Fruit fly (Drosophila melanogaster): Measurements from ENCODE around the gene CG14292.

CG14292 gene

DNA sequence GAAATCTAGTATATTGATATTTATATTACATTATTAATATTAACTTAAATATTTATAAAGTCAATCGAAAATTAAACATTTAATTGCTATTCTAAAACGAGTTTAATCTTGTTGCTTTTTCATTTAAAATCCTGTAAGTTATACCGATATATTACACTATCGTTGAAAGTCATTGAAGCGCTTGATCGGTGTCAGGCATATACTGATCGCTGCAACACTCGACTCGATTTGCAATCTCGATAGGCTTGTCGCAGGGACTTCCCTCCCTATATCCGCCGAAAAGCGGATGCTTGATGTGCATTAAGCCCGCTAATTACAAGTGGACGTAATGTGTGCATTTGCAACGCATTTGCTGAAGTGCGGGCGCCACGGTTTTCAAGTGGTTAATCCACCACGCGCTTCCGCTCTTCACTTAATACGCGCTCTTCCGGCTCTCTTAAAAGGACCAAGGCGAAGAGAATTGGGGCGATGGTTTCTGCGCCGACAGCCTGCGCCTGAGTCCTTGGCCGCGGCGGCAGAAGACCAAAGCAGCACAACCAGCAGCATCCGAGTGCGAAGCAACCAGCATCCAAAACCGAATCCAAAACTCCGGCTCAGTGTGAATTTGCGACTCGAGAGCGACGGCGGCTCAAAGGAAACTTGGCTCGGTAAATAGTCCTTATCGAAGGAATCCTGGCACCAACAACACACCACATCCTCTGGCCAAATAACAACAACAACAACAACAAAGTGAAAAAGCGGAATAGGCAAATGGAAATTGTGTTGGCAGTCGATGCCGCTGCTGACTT is 23.7 kb upstream of the CG14292 start, which contains the start of gene CG42613 (continued):
- TF ChIP-seq exex (tag; optimal IDR thresholded peaks at IDR 0.05) (no peak), sens-2 (GFP tag; IDR thresholded peaks at IDR 0.05) (0 out of 2 replicates have a peak, but pooled peaks have one; percentile 47), fru (optimal IDR thresholded peaks at IDR 0.05) (no peak), Med (GFP tag) (peak; percentile 34), CG4424 (GFP tag; optimal IDR thresholded peaks at IDR 0.05) (peak; percentile 61), esg (GFP tag; conservative IDR thresholded peaks at IDR 0.05) (no peak), Neu2 (GFP tag; optimal IDR thresholded peaks at IDR 0.05; ENCODE audit: borderline replicate concordance) (no peak), CG12391 (tag; optimal IDR thresholded peaks at IDR 0.05) (peak; percentile 50), CG34224 (GFP tag; IDR thresholded peaks at IDR 0.05; ENCODE audit: partially characterized antibody) (peak; percentile 68; the same call in 1 of the 3 replicates), run (tag; optimal IDR thresholded peaks at IDR 0.05) (no peak), CG12155 (GFP tag; optimal IDR thresholded peaks at IDR 0.05) (no peak), chm (GFP tag; IDR thresholded peaks at IDR 0.05) (peak; percentile 91), CG6254 (GFP tag; optimal IDR thresholded peaks at IDR 0.05) (peak; percentile 40), zen2 (GFP tag; IDR thresholded peaks at IDR 0.05; ENCODE audit: partially characterized antibody) (peak; percentile 64), zf30C (GFP tag; optimal IDR thresholded peaks at IDR 0.05) (no peak), Rx (GFP tag; IDR thresholded peaks at IDR 0.05) (no peak), CG11456 (GFP tag; IDR thresholded peaks at IDR 0.05) (peak; percentile 83), CG6654 (GFP tag; optimal IDR thresholded peaks at IDR 0.05) (peak; percentile 35), CG1647 (GFP tag; optimal IDR thresholded peaks at IDR 0.05) (no peak), zen (tag; optimal IDR thresholded peaks at IDR 0.05) (peak; percentile 77), CG17802 (tag; optimal IDR thresholded peaks at IDR 0.05) (peak; percentile 77), CG17568 (GFP tag; optimal IDR thresholded peaks at IDR 0.05) (peak; percentile 63), CG5953 (GFP tag; IDR thresholded peaks at IDR 0.05) (peak; percentile 54; the same call in 1 of the 2 replicates), CG7987 (GFP tag; optimal IDR thresholded peaks at IDR 0.05) (peak; percentile 93), en (GFP tag; optimal IDR thresholded peaks at IDR 0.05) (peak; percentile 61), Vsx1 (GFP tag; optimal IDR thresholded peaks at IDR 0.05) (peak; percentile 78), ssp (GFP tag; IDR thresholded peaks at IDR 0.05) (peak; percentile 41), CG8765 (GFP tag; IDR thresholded peaks at IDR 0.05) (no peak), pfk (GFP tag; optimal IDR thresholded peaks at IDR 0.05) (peak; percentile 7), CG10321 (GFP tag; IDR thresholded peaks at IDR 0.05) (peak; percentile 60), yki (optimal IDR thresholded peaks at IDR 0.05) (no peak), bowl (GFP tag; IDR thresholded peaks at IDR 0.05) (no peak; the same call in 1 of the 2 replicates), onecut (GFP tag; IDR thresholded peaks at IDR 0.05) (peak; percentile 66), wek (GFP tag; optimal IDR thresholded peaks at IDR 0.05) (peak; percentile 81), CG16863 (GFP tag; optimal IDR thresholded peaks at IDR 0.05) (no peak), NK7.1 (GFP tag; optimal IDR thresholded peaks at IDR 0.05) (peak; percentile 42), dan (GFP tag; IDR thresholded peaks at IDR 0.05) (no peak), Sry-δ (GFP tag; optimal IDR thresholded peaks at IDR 0.05) (peak; percentile 83), CG17328 (GFP tag; IDR thresholded peaks at IDR 0.05) (peak; percentile 85), da (GFP tag; optimal IDR thresholded peaks at IDR 0.05) (no peak), Stat92E (GFP tag; optimal IDR thresholded peaks at IDR 0.05) (no peak), CG2129 (GFP tag; IDR thresholded peaks at IDR 0.05; ENCODE audit: partially characterized antibody) (peak; percentile 46; the same call in 1 of the 2 replicates), Gsc (GFP tag; IDR thresholded peaks at IDR 0.05) (no peak), CG7786 (GFP tag; optimal IDR thresholded peaks at IDR 0.05) (peak; percentile 7), grau (tag; optimal IDR thresholded peaks at IDR 0.05) (peak; percentile 28), CG4404 (GFP tag; IDR thresholded peaks at IDR 0.05) (no peak), CG6765 (GFP tag; optimal IDR thresholded peaks at IDR 0.05) (peak; percentile 64), CG11695 (GFP tag; IDR thresholded peaks at IDR 0.05) (0 out of 3 replicates have a peak, but pooled peaks have one; percentile 23), lmd (GFP tag; IDR thresholded peaks at IDR 0.05) (no peak), CG10274 (GFP tag; optimal IDR thresholded peaks at IDR 0.05) (peak; percentile 38)
